Fruit fly (Drosophila melanogaster) whole organism, embryonic: ENCODE data around the gene CG43135.

Source experiments
- Adf1 ChIP-seq: fragments of 200-800 bp; sonication (Bioruptor generic); IDR thresholded peaks from 2 replicates; pipeline ENCODE4 v1.3.6; 2022; ENCODE audit warnings: missing biosample characterization, missing genetic modification characterization
- Atf3 ChIP-seq: fragments of 200-800 bp; sonication (Bioruptor generic); optimal IDR thresholded peaks from 3 replicates; lab custom pipeline; 2016; ENCODE audit warnings: missing biosample characterization, missing genetic modification characterization
- B-H2 ChIP-seq: fragments of 200-800 bp; sonication (Bioruptor generic); optimal IDR thresholded peaks from 2 replicates; lab custom pipeline; 2018; ENCODE audit warnings: missing biosample characterization, mild to moderate bottlenecking, missing genetic modification characterization
- CG10979 ChIP-seq: fragments of 200-800 bp; sonication (Bioruptor generic); optimal IDR thresholded peaks from 2 replicates; lab custom pipeline; 2018; ENCODE audit warnings: missing biosample characterization, mild to moderate bottlenecking, missing genetic modification characterization, moderate library complexity
- CG11085 ChIP-seq: fragments of 200-800 bp; sonication (Bioruptor generic); IDR thresholded peaks from 2 replicates; pipeline ENCODE4 v1.3.6; 2022; ENCODE audit warnings: missing biosample characterization, missing genetic modification characterization
- CG11398 ChIP-seq: fragments of 200-800 bp; sonication (Bioruptor generic); optimal IDR thresholded peaks from 2 replicates; lab custom pipeline; 2016; ENCODE audit warnings: missing biosample characterization, missing genetic modification characterization
- CG11723 ChIP-seq: fragments of 200-800 bp; sonication (Bioruptor generic); optimal IDR thresholded peaks from 2 replicates; lab custom pipeline; 2017; ENCODE audit warnings: missing biosample characterization, mild to moderate bottlenecking, missing genetic modification characterization
- CG14710 ChIP-seq: fragments of 200-800 bp; sonication (Bioruptor generic); optimal IDR thresholded peaks from 3 replicates; lab custom pipeline; 2019; ENCODE audit warnings: missing biosample characterization, mild to moderate bottlenecking, missing genetic modification characterization, moderate library complexity
- CG14965 ChIP-seq: fragments of 200-800 bp; sonication (Bioruptor generic); optimal IDR thresholded peaks from 2 replicates; lab custom pipeline; 2016; ENCODE audit warnings: missing biosample characterization, missing genetic modification characterization, borderline replicate concordance
- CG15269 ChIP-seq: fragments of 200-800 bp; sonication (Bioruptor generic); optimal IDR thresholded peaks from 2 replicates; lab custom pipeline; 2018; ENCODE audit warnings: missing biosample characterization, mild to moderate bottlenecking, missing genetic modification characterization, moderate library complexity
- CG1602 ChIP-seq: fragments of 200-800 bp; sonication (Bioruptor generic); optimal IDR thresholded peaks from 3 replicates; lab custom pipeline; 2016; ENCODE audit warnings: missing biosample characterization, missing genetic modification characterization
- CG17361 ChIP-seq: fragments of 200-800 bp; sonication (Bioruptor generic); IDR thresholded peaks from 3 replicates; pipeline ENCODE4 v1.3.6; 2022; ENCODE audit warnings: missing biosample characterization, missing genetic modification characterization
- CG2678 ChIP-seq: fragments of 200-800 bp; sonication (Bioruptor generic); optimal IDR thresholded peaks from 3 replicates; lab custom pipeline; 2019; ENCODE audit warnings: missing biosample characterization, mild to moderate bottlenecking, missing genetic modification characterization, moderate library complexity
- CG31441 ChIP-seq: fragments of 200-800 bp; sonication (Bioruptor generic); IDR thresholded peaks from 2 replicates; pipeline ENCODE4 v1.3.6; 2022; ENCODE audit warnings: missing biosample characterization, missing genetic modification characterization
- CG3407 ChIP-seq: fragments of 200-800 bp; sonication (Bioruptor generic); optimal IDR thresholded peaks from 2 replicates; lab custom pipeline; 2018; ENCODE audit warnings: missing biosample characterization, mild to moderate bottlenecking, missing genetic modification characterization
- CG34224 ChIP-seq: fragments of 200-800 bp; sonication (Bioruptor generic); IDR thresholded peaks from 3 replicates; pipeline ENCODE4 v1.3.6; 2022; ENCODE audit warnings: missing biosample characterization, missing genetic modification characterization; ENCODE audit not compliant: partially characterized antibody
- CG3995 ChIP-seq: fragments of 200-800 bp; sonication (Bioruptor generic); optimal IDR thresholded peaks from 3 replicates; lab custom pipeline; 2016; ENCODE audit warnings: missing biosample characterization, missing genetic modification characterization
- CG6175 ChIP-seq: fragments of 200-800 bp; sonication (Bioruptor generic); IDR thresholded peaks from 3 replicates; pipeline ENCODE4 v1.3.6; 2022; ENCODE audit warnings: missing biosample characterization, missing genetic modification characterization
- CG6654 ChIP-seq: fragments of 200-800 bp; sonication (Bioruptor generic); optimal IDR thresholded peaks from 2 replicates; lab custom pipeline; 2017; ENCODE audit warnings: missing biosample characterization, mild to moderate bottlenecking, missing genetic modification characterization
- CG8944 ChIP-seq: fragments of 200-800 bp; sonication (Bioruptor generic); optimal IDR thresholded peaks from 3 replicates; lab custom pipeline; 2016; ENCODE audit warnings: missing biosample characterization, missing genetic modification characterization
- Dip3 ChIP-seq: fragments of 200-800 bp; sonication (Bioruptor generic); optimal IDR thresholded peaks from 3 replicates; lab custom pipeline; 2016; ENCODE audit warnings: missing biosample characterization, missing genetic modification characterization
- Elba2 ChIP-seq: fragments of 200-800 bp; sonication (Bioruptor generic); optimal IDR thresholded peaks from 3 replicates; lab custom pipeline; 2016; ENCODE audit warnings: missing biosample characterization, missing genetic modification characterization
- Ets65A ChIP-seq: fragments of 200-800 bp; sonication (Bioruptor generic); peaks from one replicate; lab custom pipeline; 2016; ENCODE audit warnings: missing biosample characterization, missing genetic modification characterization
- Usf ChIP-seq: fragments of 200-800 bp; sonication (Bioruptor generic); optimal IDR thresholded peaks from 2 replicates; lab custom pipeline; 2017; ENCODE audit warnings: missing genotype, missing biosample characterization, missing genetic modification characterization
- Xrp1 ChIP-seq: fragments of 200-800 bp; sonication (Bioruptor generic); IDR thresholded peaks from 2 replicates; pipeline ENCODE4 v1.3.6; 2022; ENCODE audit warnings: missing biosample characterization, missing genetic modification characterization
- amos ChIP-seq: fragments of 200-800 bp; sonication (Bioruptor generic); IDR thresholded peaks from 2 replicates; pipeline ENCODE4 v1.3.6; 2022; ENCODE audit warnings: missing biosample characterization, missing genetic modification characterization; ENCODE audit not compliant: partially characterized antibody
- ap ChIP-seq: fragments of 200-800 bp; sonication (Bioruptor generic); IDR thresholded peaks from 2 replicates; pipeline ENCODE4 v1.3.6; 2022; ENCODE audit warnings: missing biosample characterization, missing genetic modification characterization
- btn ChIP-seq: fragments of 200-800 bp; sonication (Bioruptor generic); optimal IDR thresholded peaks from 2 replicates; lab custom pipeline; 2016; ENCODE audit warnings: missing biosample characterization, missing genetic modification characterization
- caup ChIP-seq: fragments of 200-800 bp; sonication (Bioruptor generic); optimal IDR thresholded peaks from 3 replicates; lab custom pipeline; 2017; ENCODE audit warnings: missing biosample characterization, mild to moderate bottlenecking, missing genetic modification characterization, moderate library complexity; ENCODE audit not compliant: severe bottlenecking
- croc ChIP-seq: fragments of 200-800 bp; sonication (Bioruptor generic); conservative IDR thresholded peaks from 3 replicates; pipeline ENCODE4 v1.3.6; 2022; ENCODE audit warnings: missing biosample characterization, missing genetic modification characterization
- dysf ChIP-seq: fragments of 200-800 bp; sonication (Bioruptor generic); IDR thresholded peaks from 3 replicates; pipeline ENCODE4 v1.3.6; 2022; ENCODE audit warnings: missing biosample characterization, missing genetic modification characterization
- esg ChIP-seq: fragments of 200-800 bp; sonication (Bioruptor generic); conservative IDR thresholded peaks from 2 replicates; pipeline ENCODE4 v1.3.6; 2022; ENCODE audit warnings: missing biosample characterization, missing genetic modification characterization
- gcm2 ChIP-seq: fragments of 200-800 bp; sonication (Bioruptor generic); optimal IDR thresholded peaks from 2 replicates; lab custom pipeline; 2016; ENCODE audit warnings: missing biosample characterization, missing genetic modification characterization
- gsb-n ChIP-seq: fragments of 200-800 bp; sonication (Bioruptor generic); optimal IDR thresholded peaks from 3 replicates; lab custom pipeline; 2018; ENCODE audit warnings: missing biosample characterization, mild to moderate bottlenecking, missing genetic modification characterization
- hkb ChIP-seq, 2 experiments: fragments of 200-800 bp in 1 of 2; fragments of >200 bp in 1 of 2; sonication (Bioruptor generic) in 1 of 2; IDR thresholded peaks in 1 of 2; optimal IDR thresholded peaks in 1 of 2; 2 replicates each; pipeline versions ENCODE4 v1.3.6 to Lab custom; 2017 to 2022; ENCODE audit warnings: missing biosample characterization in 1 of 2, missing genetic modification characterization in 1 of 2
- knrl ChIP-seq: fragments of 200-800 bp; sonication (Bioruptor generic); IDR thresholded peaks from 3 replicates; pipeline ENCODE4 v1.3.6; 2022; ENCODE audit warnings: missing biosample characterization, missing genetic modification characterization; ENCODE audit not compliant: partially characterized antibody
- prd ChIP-seq, 3 experiments: fragments of >200 bp in 2 of 3; fragments of 200-800 bp in 1 of 3; sonication (Bioruptor generic) in 1 of 3; optimal IDR thresholded peaks in 2 of 3; IDR thresholded peaks in 1 of 3; 2 replicates in 2 of 3; 3 replicates in 1 of 3; pipeline versions ENCODE4 v1.3.6 to Lab custom; 2017 to 2022; ENCODE audit warnings: missing biosample characterization in 1 of 3, missing genetic modification characterization in 1 of 3
- psq ChIP-seq: fragments of 200-800 bp; sonication (Bioruptor generic); optimal IDR thresholded peaks from 2 replicates; lab custom pipeline; 2017; ENCODE audit warnings: missing biosample characterization, missing genetic modification characterization
- row ChIP-seq: fragments of 200-800 bp; sonication (Bioruptor generic); IDR thresholded peaks from 3 replicates; pipeline ENCODE4 v1.3.6; 2022; ENCODE audit warnings: missing biosample characterization, missing genetic modification characterization
- slp2 ChIP-seq: fragments of 200-800 bp; sonication (Bioruptor generic); optimal IDR thresholded peaks from 2 replicates; lab custom pipeline; 2016; ENCODE audit warnings: missing biosample characterization, missing genetic modification characterization
- zf30C ChIP-seq: fragments of 200-800 bp; sonication (Bioruptor generic); optimal IDR thresholded peaks from 3 replicates; lab custom pipeline; 2018; ENCODE audit warnings: missing biosample characterization, mild to moderate bottlenecking, missing genetic modification characterization
- zfh2 ChIP-seq: fragments of 200-800 bp; sonication (Bioruptor generic); optimal IDR thresholded peaks from 2 replicates; lab custom pipeline; 2016; ENCODE audit warnings: missing biosample characterization, missing genetic modification characterization

The CG43135 gene

dm6 chrX:4242726-4243125 is 5.5 kb upstream of the CG43135 start, which contains the start of gene Femcoat:
TSS of gene Femcoat (minus strand) at chrX:4242826.
- TF ChIP-seq CG3995 (GFP tag; lab: Kevin White, UChicago) (no peak), Ets65A (GFP tag; lab: Kevin White, UChicago) (peak; percentile 71)
- TF ChIP-seq, all 482 proteins: peak for 1

DNA sequence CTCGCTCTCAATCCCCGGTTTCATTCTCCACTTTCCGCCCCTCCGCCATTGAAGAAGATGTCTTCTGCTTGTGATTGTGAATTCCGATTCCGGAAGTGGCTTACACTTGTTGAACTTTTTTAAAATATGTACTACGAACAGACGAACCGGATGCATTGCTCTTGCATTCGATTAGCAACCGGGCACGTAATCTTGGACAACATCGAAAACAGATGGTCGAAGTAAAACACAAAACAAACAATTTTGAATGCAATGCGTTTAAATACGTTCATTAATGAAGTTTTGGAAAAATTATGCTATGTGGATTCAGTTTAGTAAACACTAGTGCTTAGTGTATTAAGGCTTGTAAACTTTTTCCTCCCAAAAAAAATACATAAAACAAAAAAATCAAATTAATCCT is 2.1 kb upstream of the CG43135 start, which contains the start of gene Muc4B:
Muc4B (minus strand) TSS at position 101 of the 400 bp plus-strand sequence.
- TF ChIP-seq hkb (optimal IDR thresholded peaks at IDR 0.05; lab: Kevin White, UChicago), result no peak
- no peak for TF ChIP-seq hkb (GFP tag; IDR thresholded peaks at IDR 0.05; lab: Robert Waterston, UW)
- no peak for TF ChIP-seq slp2 (GFP tag; lab: Kevin White, UChicago)
- no peak for TF ChIP-seq Ets65A (GFP tag; lab: Kevin White, UChicago)
- no peak for TF ChIP-seq CG8944 (GFP tag; lab: Kevin White, UChicago)
- no peak for TF ChIP-seq zf30C (GFP tag; lab: Kevin White, UChicago)
- TF ChIP-seq caup (GFP tag; lab: Kevin White, UChicago), result no peak
- TF ChIP-seq gcm2 (GFP tag; lab: Kevin White, UChicago), result no peak
- TF ChIP-seq ap, result no peak
- no peak for TF ChIP-seq CG34224 (GFP tag; lab: Robert Waterston, UW)

dm6 chrX:4247013-4247412 is 1.2 kb upstream of the CG43135 start, which contains the start of gene CG43134:
TSS of gene CG43134 (plus strand) at chrX:4247313.
- TF ChIP-seq CG14710 (tag; lab: Kevin White, UChicago), result no peak

dm6 chrX:4252690-4253089 is 4.5 kb downstream of the CG43135 start, which contains the start of gene CG15576:
TSS of gene CG15576 (minus strand) at chrX:4252790.
- TF ChIP-seq Elba2 (GFP tag; lab: Kevin White, UChicago), result no peak
- TF ChIP-seq psq (GFP tag; lab: Kevin White, UChicago), result no peak
- no peak for TF ChIP-seq CG14965
- no peak for TF ChIP-seq CG31441 (GFP tag; lab: Robert Waterston, UW)
- TF ChIP-seq prd (optimal IDR thresholded peaks at IDR 0.05; lab: Kevin White, UChicago), result no peak
- no peak for TF ChIP-seq prd (GFP tag; IDR thresholded peaks at IDR 0.05; lab: Robert Waterston, UW)
- no peak for TF ChIP-seq Adf1 (GFP tag; lab: Robert Waterston, UW)
- no peak for TF ChIP-seq Xrp1 (GFP tag; lab: Robert Waterston, UW)
- TF ChIP-seq, all 482 proteins: peak for 0

- no peak for TF ChIP-seq knrl (GFP tag; lab: Robert Waterston, UW)
- TF ChIP-seq Dip3 (GFP tag; lab: Kevin White, UChicago), result no peak
- no peak for TF ChIP-seq CG3407 (GFP tag; lab: Kevin White, UChicago)
- TF ChIP-seq CG11723, result no peak
- TF ChIP-seq Usf (GFP tag; lab: Kevin White, UChicago), result no peak
- TF ChIP-seq CG2678 (tag; lab: Kevin White, UChicago), result peak; percentile 70
- TF ChIP-seq dysf, result peak; percentile 64
- peak; percentile 64 for TF ChIP-seq row (GFP tag; lab: Robert Waterston, UW)
- no peak for TF ChIP-seq zf30C (GFP tag; lab: Kevin White, UChicago)
- no peak for TF ChIP-seq prd (optimal IDR thresholded peaks at IDR 0.05; lab: Kevin White, UChicago)
- TF ChIP-seq prd (GFP tag; IDR thresholded peaks at IDR 0.05; lab: Robert Waterston, UW), result peak; percentile 76
- no peak for TF ChIP-seq croc (GFP tag; lab: Robert Waterston, UW)
- peak; percentile 53 for TF ChIP-seq CG15269 (tag; lab: Kevin White, UChicago)
- TF ChIP-seq esg (GFP tag; lab: Robert Waterston, UW), result no peak
- TF ChIP-seq Xrp1 (GFP tag; lab: Robert Waterston, UW), result peak; percentile 58
- no peak for TF ChIP-seq CG6654 (GFP tag; lab: Kevin White, UChicago)
- peak; percentile 23 for TF ChIP-seq zfh2
- no peak for TF ChIP-seq Atf3 (GFP tag; lab: Kevin White, UChicago)
- peak; percentile 46 for TF ChIP-seq CG10979 (tag; lab: Kevin White, UChicago)
- TF ChIP-seq btn (GFP tag; lab: Kevin White, UChicago), result no peak
- TF ChIP-seq amos (GFP tag; lab: Robert Waterston, UW), result no peak
- TF ChIP-seq B-H2 (GFP tag; lab: Kevin White, UChicago), result no peak
- peak; percentile 40; the same call in 1 of the 3 replicates for TF ChIP-seq CG17361 (GFP tag; lab: Robert Waterston, UW)
- TF ChIP-seq CG11398, result no peak
- 0 out of 2 replicates have a peak, but pooled peaks have one; percentile 16 for TF ChIP-seq CG11085 (GFP tag; lab: Robert Waterston, UW)
- peak; percentile 64 for TF ChIP-seq gsb-n (tag; lab: Kevin White, UChicago)
- TF ChIP-seq CG6175 (GFP tag; lab: Robert Waterston, UW), result 0 out of 3 replicates have a peak, but pooled peaks have one; percentile 27
- no peak for TF ChIP-seq CG1602 (GFP tag; lab: Kevin White, UChicago)
Observed at dm6 chrX:4262661-4263060, 14.5 kb downstream of the CG43135 start.
